Worm (Caenorhabditis elegans) whole organism, late embryonic: ENCODE data around the gene idpb-4.

Source experiments
- T23F11.4 ChIP-seq: fragments of 200-800 bp; sonication (Bioruptor generic); optimal IDR thresholded peaks from 2 replicates; lab custom pipeline; 2018; ENCODE audit warnings: mild to moderate bottlenecking, missing genetic modification characterization, missing compliant biosample characterization
- ama-1 ChIP-seq: fragments of 150-350 bp; optimal IDR thresholded peaks from 2 replicates; lab custom pipeline; 2014
- ceh-14 ChIP-seq: sonication (generic microtip); optimal IDR thresholded peaks from 2 replicates; lab custom pipeline; 2016; ENCODE audit warnings: missing genotype, missing genetic modification characterization, missing compliant biosample characterization
- ceh-31 ChIP-seq: sonication (generic microtip); optimal IDR thresholded peaks from 2 replicates; lab custom pipeline; 2016; ENCODE audit warnings: missing genetic modification characterization, missing compliant biosample characterization
- ceh-45 ChIP-seq: fragments of 200-800 bp; sonication (Bioruptor generic); IDR thresholded peaks from 2 replicates; pipeline ENCODE4 v1.3.6; 2022; ENCODE audit warnings: missing genetic modification reagents, missing genetic modification characterization, missing compliant biosample characterization
- fkh-10 ChIP-seq: fragments of 150-350 bp; optimal IDR thresholded peaks from 2 replicates; lab custom pipeline; 2014; ENCODE audit warnings: missing biosample characterization, missing genetic modification reagents, missing genetic modification characterization
- pag-3 ChIP-seq: sonication (generic microtip); optimal IDR thresholded peaks from 2 replicates; lab custom pipeline; 2016; ENCODE audit warnings: missing compliant biosample characterization, missing genetic modification characterization, borderline replicate concordance
- pat-9 ChIP-seq: fragments of 200-800 bp; sonication (Bioruptor generic); optimal IDR thresholded peaks from 2 replicates; lab custom pipeline; 2018; ENCODE audit warnings: mild to moderate bottlenecking, missing genetic modification characterization, moderate library complexity, missing compliant biosample characterization
- pha-4 ChIP-seq: fragments of 150-350 bp; optimal IDR thresholded peaks from 2 replicates; lab custom pipeline; 2018; ENCODE audit warnings: missing biosample characterization, missing genetic modification reagents, missing genetic modification characterization
- rnt-1 ChIP-seq: sonication (generic microtip); optimal IDR thresholded peaks from 2 replicates; lab custom pipeline; 2016; ENCODE audit warnings: missing genetic modification characterization, missing compliant biosample characterization
- sox-2 ChIP-seq: fragments of 200-800 bp; sonication (Bioruptor generic); IDR thresholded peaks from 2 replicates; pipeline ENCODE4 v1.3.6; 2022; ENCODE audit warnings: missing genetic modification reagents, missing genetic modification characterization, missing compliant biosample characterization

- TF ChIP-seq pag-3 (tag; lab: Kevin White, UChicago), result no peak
- TF ChIP-seq ceh-14, result no peak
- no peak for TF ChIP-seq sox-2
- no peak for TF ChIP-seq pha-4
- no peak for TF ChIP-seq rnt-1
- TF ChIP-seq fkh-10, result no peak
- no peak for TF ChIP-seq ama-1
- TF ChIP-seq pat-9 (tag; lab: Kevin White, UChicago), result no peak
- no peak for TF ChIP-seq ceh-45 (GFP tag; lab: Robert Waterston, UW)
- no peak for TF ChIP-seq ceh-31
- TF ChIP-seq T23F11.4 (GFP tag; lab: Kevin White, UChicago), result no peak
Observed at ce11 chrII:8737456-8737855, at the start of gene idpb-4.
